Fruit fly (Drosophila melanogaster) whole organism, embryonic: Measurements from ENCODE around the gene CG13995.

Source experiments
- Bteb2 ChIP-seq: fragments of 200-800 bp; sonication (Bioruptor generic); optimal IDR thresholded peaks from 2 replicates; lab custom pipeline; 2016; ENCODE audit warnings: missing biosample characterization, missing genetic modification characterization
- CG10959 ChIP-seq: fragments of 200-800 bp; sonication (Bioruptor generic); IDR thresholded peaks from 2 replicates; pipeline ENCODE4 v1.3.6; 2022; ENCODE audit warnings: missing biosample characterization, missing genetic modification characterization
- CG11560 ChIP-seq: fragments of 200-800 bp; sonication (Bioruptor generic); IDR thresholded peaks from 3 replicates; pipeline ENCODE4 v1.3.6; 2022; ENCODE audit warnings: missing biosample characterization, missing genetic modification characterization
- CG12769 ChIP-seq: fragments of 200-800 bp; sonication (Bioruptor generic); optimal IDR thresholded peaks from 2 replicates; lab custom pipeline; 2019; ENCODE audit warnings: missing biosample characterization, mild to moderate bottlenecking, missing genetic modification characterization, moderate library complexity
- CG13123 ChIP-seq: fragments of 200-800 bp; sonication (Bioruptor generic); optimal IDR thresholded peaks from 2 replicates; lab custom pipeline; 2016; ENCODE audit warnings: missing biosample characterization, missing genetic modification characterization
- CG13296 ChIP-seq: fragments of 200-800 bp; sonication (Bioruptor generic); optimal IDR thresholded peaks from 3 replicates; lab custom pipeline; 2018; ENCODE audit warnings: missing biosample characterization, mild to moderate bottlenecking, missing genetic modification characterization
- CG15696 ChIP-seq: fragments of 200-800 bp; sonication (Bioruptor generic); optimal IDR thresholded peaks from 2 replicates; lab custom pipeline; 2019; ENCODE audit warnings: missing biosample characterization, mild to moderate bottlenecking, missing genetic modification characterization, moderate library complexity
- CG18262 ChIP-seq: fragments of 200-800 bp; optimal IDR thresholded peaks from 3 replicates; lab custom pipeline; 2019; ENCODE audit warnings: missing biosample characterization, mild to moderate bottlenecking, missing genetic modification characterization, moderate library complexity
- CG18764 ChIP-seq: fragments of 200-800 bp; sonication (Bioruptor generic); optimal IDR thresholded peaks from 3 replicates; lab custom pipeline; 2016; ENCODE audit warnings: missing biosample characterization, missing genetic modification characterization
- CG30403 ChIP-seq: fragments of 200-800 bp; sonication (Bioruptor generic); optimal IDR thresholded peaks from 3 replicates; lab custom pipeline; 2016; ENCODE audit warnings: missing biosample characterization, missing genetic modification characterization
- CG3163 ChIP-seq: fragments of 200-800 bp; sonication (Bioruptor generic); optimal IDR thresholded peaks from 3 replicates; lab custom pipeline; 2016; ENCODE audit warnings: missing biosample characterization, missing genetic modification characterization
- CG32767 ChIP-seq: fragments of 200-800 bp; sonication (Bioruptor generic); IDR thresholded peaks from 2 replicates; pipeline ENCODE4 v1.3.6; 2022; ENCODE audit warnings: missing biosample characterization, missing genetic modification characterization
- CG3281 ChIP-seq: fragments of 200-800 bp; sonication (Bioruptor generic); optimal IDR thresholded peaks from 3 replicates; lab custom pipeline; 2017; ENCODE audit warnings: missing biosample characterization, mild to moderate bottlenecking, missing genetic modification characterization
- CG34422 ChIP-seq: fragments of 200-800 bp; sonication (Bioruptor generic); IDR thresholded peaks from 3 replicates; pipeline ENCODE4 v1.3.6; 2022; ENCODE audit warnings: missing biosample characterization, missing genetic modification characterization
- CG5953 ChIP-seq: fragments of 200-800 bp; sonication (Bioruptor generic); IDR thresholded peaks from 2 replicates; pipeline ENCODE4 v1.3.6; 2022; ENCODE audit warnings: missing biosample characterization, missing genetic modification characterization
- CG6689 ChIP-seq: fragments of 200-800 bp; sonication (Bioruptor generic); IDR thresholded peaks from 2 replicates; pipeline ENCODE4 v1.3.6; 2022; ENCODE audit warnings: missing biosample characterization, missing genetic modification characterization
- CG6813 ChIP-seq: fragments of 200-800 bp; sonication (Bioruptor generic); optimal IDR thresholded peaks from 2 replicates; lab custom pipeline; 2017; ENCODE audit warnings: missing biosample characterization, missing genetic modification characterization, mild to moderate bottlenecking, moderate library complexity, missing genetic modification reagents
- CG7745 ChIP-seq: fragments of 200-800 bp; sonication (Bioruptor generic); optimal IDR thresholded peaks from 2 replicates; lab custom pipeline; 2018; ENCODE audit warnings: missing biosample characterization, mild to moderate bottlenecking, missing genetic modification characterization, moderate library complexity
- CG7786 ChIP-seq: fragments of 200-800 bp; sonication (Bioruptor generic); optimal IDR thresholded peaks from 2 replicates; lab custom pipeline; 2016; ENCODE audit warnings: missing biosample characterization, missing genetic modification characterization
- CG7963 ChIP-seq: fragments of 200-800 bp; sonication (Bioruptor generic); IDR thresholded peaks from 3 replicates; pipeline ENCODE4 v1.3.6; 2022; ENCODE audit warnings: missing biosample characterization, missing genetic modification characterization; ENCODE audit not compliant: partially characterized antibody
- CG8388 ChIP-seq: fragments of 200-800 bp; sonication (Bioruptor generic); optimal IDR thresholded peaks from 2 replicates; lab custom pipeline; 2019; ENCODE audit warnings: missing biosample characterization, mild to moderate bottlenecking, missing genetic modification characterization, moderate library complexity
- CG9727 ChIP-seq: fragments of 200-800 bp; sonication (Bioruptor generic); optimal IDR thresholded peaks from 3 replicates; lab custom pipeline; 2017; ENCODE audit warnings: missing biosample characterization, mild to moderate bottlenecking, missing genetic modification characterization
- CG9932 ChIP-seq: fragments of 200-800 bp; sonication (Bioruptor generic); IDR thresholded peaks from 2 replicates; pipeline ENCODE4 v1.3.6; 2022; ENCODE audit warnings: missing biosample characterization, missing genetic modification characterization
- CTCF ChIP-seq: fragments of 200-800 bp; sonication (Bioruptor generic); optimal IDR thresholded peaks from 2 replicates; lab custom pipeline; 2017; ENCODE audit warnings: missing biosample characterization, mild to moderate bottlenecking, missing genetic modification characterization, moderate library complexity
- CkIIα-i1 ChIP-seq: fragments of 200-800 bp; sonication (Bioruptor generic); IDR thresholded peaks from 2 replicates; pipeline ENCODE4 v1.3.6; 2022; ENCODE audit warnings: missing biosample characterization, missing genetic modification characterization
- Dad ChIP-seq: fragments of 200-800 bp; sonication (Bioruptor generic); optimal IDR thresholded peaks from 3 replicates; lab custom pipeline; 2016; ENCODE audit warnings: missing biosample characterization, missing genetic modification characterization
- Drgx ChIP-seq: fragments of 200-800 bp; sonication (Bioruptor generic); IDR thresholded peaks from 2 replicates; pipeline ENCODE4 v1.3.6; 2022; ENCODE audit warnings: missing biosample characterization, missing genetic modification characterization
- Eip74EF ChIP-seq, 2 experiments: fragments of 200-800 bp in 1 of 2; fragments of >200 bp in 1 of 2; sonication (Bioruptor generic) in 1 of 2; optimal IDR thresholded peaks; 2 replicates each; lab custom pipeline; 2017 to 2019; ENCODE audit warnings: missing biosample characterization in 2 of 2, missing genetic modification characterization in 2 of 2, mild to moderate bottlenecking in 1 of 2, moderate library complexity in 1 of 2
- Fer2 ChIP-seq: fragments of 200-800 bp; sonication (Bioruptor generic); optimal IDR thresholded peaks from 2 replicates; lab custom pipeline; 2018; ENCODE audit warnings: missing biosample characterization, mild to moderate bottlenecking, missing genetic modification characterization, moderate library complexity
- Mrtf ChIP-seq: fragments of 200-800 bp; sonication (Bioruptor generic); IDR thresholded peaks from 3 replicates; pipeline ENCODE4 v1.3.6; 2022; ENCODE audit warnings: missing biosample characterization, missing genetic modification characterization
- Ptx1 ChIP-seq: fragments of 200-800 bp; sonication (Bioruptor generic); IDR thresholded peaks from 2 replicates; pipeline ENCODE4 v1.3.6; 2022; ENCODE audit warnings: missing biosample characterization, missing genetic modification characterization
- Scr ChIP-seq: fragments of 200-800 bp; sonication (Bioruptor generic); IDR thresholded peaks from 2 replicates; pipeline ENCODE4 v1.3.6; 2022; ENCODE audit warnings: missing biosample characterization, missing genetic modification characterization; ENCODE audit not compliant: partially characterized antibody
- Six4 ChIP-seq: fragments of 200-800 bp; sonication (Bioruptor generic); optimal IDR thresholded peaks from 2 replicates; lab custom pipeline; 2016; ENCODE audit warnings: missing biosample characterization, missing genetic modification characterization
- br ChIP-seq: fragments of >200 bp; optimal IDR thresholded peaks from 2 replicates; lab custom pipeline; 2017
- chn ChIP-seq: fragments of 200-800 bp; sonication (Bioruptor generic); optimal IDR thresholded peaks from 2 replicates; lab custom pipeline; 2016; ENCODE audit warnings: missing biosample characterization, missing genetic modification characterization
- emc ChIP-seq: fragments of 200-800 bp; sonication (Bioruptor generic); optimal IDR thresholded peaks from 2 replicates; lab custom pipeline; 2016; ENCODE audit warnings: missing biosample characterization, missing genetic modification characterization
- en ChIP-seq: fragments of 200-800 bp; sonication (Bioruptor generic); optimal IDR thresholded peaks from 2 replicates; lab custom pipeline; 2016; ENCODE audit warnings: missing biosample characterization, missing genetic modification characterization
- esg ChIP-seq: fragments of 200-800 bp; sonication (Bioruptor generic); conservative IDR thresholded peaks from 2 replicates; pipeline ENCODE4 v1.3.6; 2022; ENCODE audit warnings: missing biosample characterization, missing genetic modification characterization
- ewg ChIP-seq: fragments of 200-800 bp; sonication (Bioruptor generic); optimal IDR thresholded peaks from 3 replicates; lab custom pipeline; 2017; ENCODE audit warnings: mild to moderate bottlenecking, missing biosample characterization, missing genetic modification reagents, missing genetic modification characterization
- ham ChIP-seq: fragments of 200-800 bp; sonication (Bioruptor generic); IDR thresholded peaks from 2 replicates; pipeline ENCODE4 v1.3.6; 2022; ENCODE audit warnings: missing biosample characterization, missing genetic modification characterization
- her ChIP-seq: fragments of 200-800 bp; sonication (Bioruptor generic); optimal IDR thresholded peaks from 2 replicates; lab custom pipeline; 2016; ENCODE audit warnings: missing biosample characterization, missing genetic modification characterization
- klu ChIP-seq: fragments of 200-800 bp; sonication (Bioruptor generic); IDR thresholded peaks from 2 replicates; pipeline ENCODE4 v1.3.6; 2022; ENCODE audit warnings: missing biosample characterization, missing genetic modification characterization
- nau ChIP-seq: fragments of 200-800 bp; sonication (Bioruptor generic); optimal IDR thresholded peaks from 3 replicates; lab custom pipeline; 2017; ENCODE audit warnings: missing biosample characterization, mild to moderate bottlenecking, missing genetic modification characterization, missing genetic modification reagents
- oc ChIP-seq: fragments of 200-800 bp; sonication (Bioruptor generic); optimal IDR thresholded peaks from 2 replicates; lab custom pipeline; 2018; ENCODE audit warnings: missing biosample characterization, mild to moderate bottlenecking, missing genetic modification characterization, moderate library complexity
- phol ChIP-seq: fragments of 200-800 bp; sonication (Bioruptor generic); optimal IDR thresholded peaks from 3 replicates; lab custom pipeline; 2018; ENCODE audit warnings: missing biosample characterization, mild to moderate bottlenecking, missing genetic modification characterization, moderate library complexity
- rib ChIP-seq: fragments of 200-800 bp; sonication (Bioruptor generic); IDR thresholded peaks from 2 replicates; pipeline ENCODE4 v1.3.6; 2022; ENCODE audit warnings: missing biosample characterization, missing genetic modification characterization
- salm ChIP-seq: fragments of 200-800 bp; sonication (Bioruptor generic); optimal IDR thresholded peaks from 2 replicates; lab custom pipeline; 2018; ENCODE audit warnings: missing biosample characterization, mild to moderate bottlenecking, missing genetic modification characterization
- stc ChIP-seq: fragments of 200-800 bp; sonication (Bioruptor generic); IDR thresholded peaks from 2 replicates; pipeline ENCODE4 v1.3.6; 2022; ENCODE audit warnings: missing biosample characterization, missing genetic modification characterization
- trh ChIP-seq: fragments of 200-800 bp; sonication (Bioruptor generic); optimal IDR thresholded peaks from 2 replicates; lab custom pipeline; 2016; ENCODE audit warnings: missing biosample characterization, missing genetic modification characterization
- twi ChIP-seq: fragments of 200-800 bp; optimal IDR thresholded peaks from 2 replicates; lab custom pipeline; 2019; ENCODE audit warnings: missing biosample characterization, mild to moderate bottlenecking, missing genetic modification characterization, moderate library complexity
- wek ChIP-seq: fragments of 200-800 bp; sonication (Bioruptor generic); optimal IDR thresholded peaks from 3 replicates; lab custom pipeline; 2018; ENCODE audit warnings: missing biosample characterization, mild to moderate bottlenecking, missing genetic modification characterization, moderate library complexity
- z ChIP-seq: fragments of 200-800 bp; sonication (Bioruptor generic); IDR thresholded peaks from 3 replicates; pipeline ENCODE4 v1.3.6; 2022; ENCODE audit warnings: missing biosample characterization, missing genetic modification characterization

The CG13995 gene

dm6 chr2L:6065823-6066222, 11.7 kb downstream of the CG13995 start, which contains the start of the genes Fbw5 and CG9147 (continued):
- TF ChIP-seq en (GFP tag; lab: Kevin White, UChicago): peak; percentile 99
- peak; percentile 99 for TF ChIP-seq Drgx (GFP tag; lab: Robert Waterston, UW)
- TF ChIP-seq CG5953 (GFP tag; lab: Robert Waterston, UW): peak; percentile 99
- TF ChIP-seq wek: peak; percentile 97
- TF ChIP-seq CG6689 (GFP tag; lab: Robert Waterston, UW): peak; percentile 99
- TF ChIP-seq CG30403: peak; percentile 100
- TF ChIP-seq CG9727 (GFP tag; lab: Kevin White, UChicago): peak; percentile 100
- peak; percentile 99 for TF ChIP-seq salm (tag; lab: Kevin White, UChicago)
- TF ChIP-seq CG34422 (GFP tag; lab: Robert Waterston, UW): peak; percentile 99
- peak in 1 of 2 experiments; percentile 100 for TF ChIP-seq Eip74EF (GFP tag; optimal IDR thresholded peaks at IDR 0.05; lab: Kevin White, UChicago)
- TF ChIP-seq CkIIα-i1: peak; percentile 96
- peak; percentile 100 for TF ChIP-seq CG32767
- peak; percentile 99 for TF ChIP-seq rib (GFP tag; lab: Robert Waterston, UW)
- peak; percentile 99 for TF ChIP-seq trh (GFP tag; lab: Kevin White, UChicago)
- peak; percentile 98 for TF ChIP-seq CG6813 (GFP tag; lab: Kevin White, UChicago)
- peak; percentile 99 for TF ChIP-seq CG9932
- peak; percentile 86 for TF ChIP-seq z
- peak; percentile 98 for TF ChIP-seq CG3281 (GFP tag; lab: Kevin White, UChicago)
- peak; percentile 100 for TF ChIP-seq chn (GFP tag; lab: Kevin White, UChicago)
- peak; percentile 99 for TF ChIP-seq Bteb2 (GFP tag; lab: Kevin White, UChicago)
- peak; percentile 99 for TF ChIP-seq CG7786 (GFP tag; lab: Kevin White, UChicago)
- peak; percentile 99 for TF ChIP-seq ham (GFP tag; lab: Robert Waterston, UW)
- TF ChIP-seq stc (GFP tag; lab: Robert Waterston, UW): peak; percentile 99
- TF ChIP-seq CG12769 (tag; lab: Kevin White, UChicago): peak; percentile 100
- TF ChIP-seq twi (tag; lab: Kevin White, UChicago): peak; percentile 98
- peak; percentile 97 for TF ChIP-seq CG7745 (tag; lab: Kevin White, UChicago)
- TF ChIP-seq Scr: peak; percentile 51; the same call in 1 of the 2 replicates
- peak; percentile 99 for TF ChIP-seq Six4
- peak; percentile 100 for TF ChIP-seq CG10959
- TF ChIP-seq CTCF (GFP tag; lab: Kevin White, UChicago): peak; percentile 68
- TF ChIP-seq her: peak; percentile 98
- peak; percentile 97 for TF ChIP-seq Fer2 (tag; lab: Kevin White, UChicago)
- no peak for TF ChIP-seq nau
- peak; percentile 52; the same call in 1 of the 3 replicates for TF ChIP-seq CG7963 (GFP tag; lab: Robert Waterston, UW)
- peak; percentile 99 for TF ChIP-seq ewg (GFP tag; lab: Kevin White, UChicago)
- peak; percentile 99 for TF ChIP-seq Dad (GFP tag; lab: Kevin White, UChicago)
- TF ChIP-seq CG13123: peak; percentile 99
- TF ChIP-seq CG15696 (tag; lab: Kevin White, UChicago): peak; percentile 97
- TF ChIP-seq CG13296 (GFP tag; lab: Kevin White, UChicago): peak; percentile 99
- TF ChIP-seq emc (GFP tag; lab: Kevin White, UChicago): peak; percentile 98
- peak; percentile 100 for TF ChIP-seq Ptx1
- peak; percentile 99 for TF ChIP-seq klu
- TF ChIP-seq CG18262 (tag; lab: Kevin White, UChicago): peak; percentile 99
- peak; percentile 99 for TF ChIP-seq CG8388 (GFP tag; lab: Kevin White, UChicago)
- TF ChIP-seq CG18764 (GFP tag; lab: Kevin White, UChicago): peak; percentile 98
- TF ChIP-seq CG3163: peak; percentile 95
- peak; percentile 99 for TF ChIP-seq Mrtf (GFP tag; lab: Robert Waterston, UW)
- peak; percentile 100 for TF ChIP-seq esg
- peak; percentile 98 for TF ChIP-seq phol (tag; lab: Kevin White, UChicago)
- peak; percentile 94 for TF ChIP-seq CG11560 (tag; lab: Robert Waterston, UW)
- no peak for TF ChIP-seq br (lab: Kevin White, UChicago)
- TF ChIP-seq oc: peak; percentile 100
